Worm (Caenorhabditis elegans): Measurements from ENCODE around the gene anmt-2.

anmt-2 gene

ce11 chrIII:6123647-6124046, 33.9 kb downstream of the anmt-2 start:
- TF ChIP-seq ztf-11 (tag; optimal IDR thresholded peaks at IDR 0.05) (no peak), unc-120 (tag; optimal IDR thresholded peaks at IDR 0.05; ENCODE audit: poor library complexity, severe bottlenecking) (peak; percentile 1)

- TF ChIP-seq mab-5 (tag; optimal IDR thresholded peaks at IDR 0.05) (no peak), sem-2 (GFP tag; optimal IDR thresholded peaks at IDR 0.05) (no peak), pha-4 (tag; optimal IDR thresholded peaks at IDR 0.05) (no peak), nhr-28 (tag; optimal IDR thresholded peaks at IDR 0.05) (no peak), zip-8 (tag; optimal IDR thresholded peaks at IDR 0.05) (no peak), ceh-39 (tag; optimal IDR thresholded peaks at IDR 0.05) (no peak), hlh-1 (tag; optimal IDR thresholded peaks at IDR 0.05) (no peak), unc-62 (GFP tag; optimal IDR thresholded peaks at IDR 0.05) (no peak), mls-2 (tag; optimal IDR thresholded peaks at IDR 0.05) (no peak), ztf-11 (tag; optimal IDR thresholded peaks at IDR 0.05) (no peak), lin-32 (GFP tag; optimal IDR thresholded peaks at IDR 0.05) (no peak), M03D4.4 (tag; optimal IDR thresholded peaks at IDR 0.05) (no peak), ces-1 (GFP tag; optimal IDR thresholded peaks at IDR 0.05) (no peak)
Measured at ce11 chrIII:6120990-6121389, 36.6 kb downstream of the anmt-2 start.

- no peak for TF ChIP-seq tbx-8 (GFP tag; optimal IDR thresholded peaks at IDR 0.05)
Measured at ce11 chrIII:6118320-6118719, 39.2 kb downstream of the anmt-2 start, which contains the start of gene kin-18. Gene kin-18 (plus strand): TSS chrIII:6118620.

DNA sequence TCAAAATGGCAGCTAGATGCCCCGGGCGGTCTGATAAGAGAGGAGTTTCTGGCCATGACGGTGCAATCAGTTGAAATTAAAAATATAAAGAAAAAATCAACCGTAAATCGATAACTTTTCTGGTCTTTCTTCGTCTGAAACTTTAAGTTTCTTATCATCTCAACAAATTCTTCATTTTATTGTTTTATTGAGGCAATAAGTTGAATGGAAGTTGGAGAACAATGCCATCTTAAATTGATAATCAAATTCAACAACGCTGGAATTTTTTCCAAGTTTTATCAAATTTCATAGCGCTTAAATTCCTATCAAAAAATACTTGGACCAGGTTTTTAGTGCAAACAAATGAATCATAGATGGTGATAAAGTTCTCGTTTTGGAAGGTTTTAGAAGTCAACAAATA, 40.6 kb downstream of the anmt-2 start:
- TF ChIP-seq snpc-4 (tag; optimal IDR thresholded peaks at IDR 0.05), result no peak

- TF ChIP-seq ceh-83 (GFP tag; optimal IDR thresholded peaks at IDR 0.05) (no peak), ces-1 (GFP tag; optimal IDR thresholded peaks at IDR 0.05) (peak; percentile 73), lin-13 (tag; optimal IDR thresholded peaks at IDR 0.05) (no peak), M03D4.4 (tag; optimal IDR thresholded peaks at IDR 0.05) (no peak), nhr-28 (tag; optimal IDR thresholded peaks at IDR 0.05) (no peak), lsy-2 (tag; optimal IDR thresholded peaks at IDR 0.05) (peak; percentile 53), mep-1 (tag; optimal IDR thresholded peaks at IDR 0.05) (peak; percentile 19)
Measured at ce11 chrIII:6116281-6116886, 41.2 kb downstream of the anmt-2 start, which contains the start of gene nmt-1. Gene nmt-1 (minus strand): TSS chrIII:6116331.

ce11 chrIII:6110187-6110586, 47.4 kb downstream of the anmt-2 start:
- TF ChIP-seq unc-39 (tag; optimal IDR thresholded peaks at IDR 0.05) (no peak), ces-1 (GFP tag; optimal IDR thresholded peaks at IDR 0.05) (peak; percentile 88)

- TF ChIP-seq tbx-8 (GFP tag; optimal IDR thresholded peaks at IDR 0.05) (no peak), elt-1 (tag; optimal IDR thresholded peaks at IDR 0.05; ENCODE audit: borderline replicate concordance, insufficient read depth) (no peak), lin-32 (GFP tag; optimal IDR thresholded peaks at IDR 0.05) (no peak), ces-1 (GFP tag; optimal IDR thresholded peaks at IDR 0.05) (no peak), lin-13 (tag; optimal IDR thresholded peaks at IDR 0.05) (no peak), zip-8 (tag; optimal IDR thresholded peaks at IDR 0.05) (no peak), ceh-43 (GFP tag; optimal IDR thresholded peaks at IDR 0.05) (no peak), ztf-11 (tag; optimal IDR thresholded peaks at IDR 0.05) (no peak), pha-4 (tag; optimal IDR thresholded peaks at IDR 0.05) (no peak), ceh-83 (GFP tag; optimal IDR thresholded peaks at IDR 0.05) (no peak), cnd-1 (tag; optimal IDR thresholded peaks at IDR 0.05) (no peak), sem-2 (GFP tag; optimal IDR thresholded peaks at IDR 0.05) (no peak), hlh-1 (tag; optimal IDR thresholded peaks at IDR 0.05) (no peak), mep-1 (tag; optimal IDR thresholded peaks at IDR 0.05) (no peak), unc-62 (GFP tag; optimal IDR thresholded peaks at IDR 0.05) (no peak), lsy-2 (tag; optimal IDR thresholded peaks at IDR 0.05) (no peak), blmp-1 (tag; optimal IDR thresholded peaks at IDR 0.05) (no peak), mab-5 (tag; optimal IDR thresholded peaks at IDR 0.05) (no peak), elt-3 (tag; optimal IDR thresholded peaks at IDR 0.05) (no peak), nhr-237 (tag; optimal IDR thresholded peaks at IDR 0.05) (no peak)
Measured at ce11 chrIII:6105897-6106296, 51.7 kb downstream of the anmt-2 start.
